Worm (Caenorhabditis elegans): Measurements from ENCODE around the gene nhr-103.
A peak's percentile ranks its signal among the peaks of the same experiment; 100 is the strongest.

Gene nhr-103

DNA sequence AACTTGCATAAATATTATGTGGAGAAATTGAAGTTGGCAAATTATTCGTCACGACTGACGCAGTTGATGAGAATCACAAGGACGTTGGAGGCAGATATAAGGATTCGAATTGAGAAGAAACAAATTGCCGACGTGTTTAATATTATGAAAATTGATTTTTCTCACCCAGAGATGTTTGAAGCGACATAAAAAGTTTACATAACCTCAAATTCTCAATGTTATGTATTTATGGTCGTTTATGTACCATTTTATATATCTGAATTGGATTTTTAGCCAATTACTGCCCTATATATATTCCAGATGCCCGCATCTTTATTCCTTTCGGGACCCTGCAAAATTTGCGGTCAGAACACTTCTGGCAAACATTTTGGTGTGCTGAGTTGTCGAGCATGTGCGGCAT, 3.6 kb downstream of the nhr-103 start, which contains the start of gene nhr-126:
Gene nhr-126, plus strand, starts transcription at position 301 of the 400 bp plus-strand sequence.
- TF ChIP-seq F13H6.1 (tag; optimal IDR thresholded peaks at IDR 0.05) = no peak
- TF ChIP-seq nhr-237 (tag; optimal IDR thresholded peaks at IDR 0.05) = no peak
- TF ChIP-seq nhr-21 (tag; optimal IDR thresholded peaks at IDR 0.05) = no peak
- no peak for TF ChIP-seq ama-1 (optimal IDR thresholded peaks at IDR 0.05)
- no peak for TF ChIP-seq lin-13 (GFP tag; optimal IDR thresholded peaks at IDR 0.05)
- no peak for TF ChIP-seq blmp-1 (tag; optimal IDR thresholded peaks at IDR 0.05; ENCODE audit: insufficient read depth)
- no peak for TF ChIP-seq ceh-16 (tag; optimal IDR thresholded peaks at IDR 0.05)

DNA sequence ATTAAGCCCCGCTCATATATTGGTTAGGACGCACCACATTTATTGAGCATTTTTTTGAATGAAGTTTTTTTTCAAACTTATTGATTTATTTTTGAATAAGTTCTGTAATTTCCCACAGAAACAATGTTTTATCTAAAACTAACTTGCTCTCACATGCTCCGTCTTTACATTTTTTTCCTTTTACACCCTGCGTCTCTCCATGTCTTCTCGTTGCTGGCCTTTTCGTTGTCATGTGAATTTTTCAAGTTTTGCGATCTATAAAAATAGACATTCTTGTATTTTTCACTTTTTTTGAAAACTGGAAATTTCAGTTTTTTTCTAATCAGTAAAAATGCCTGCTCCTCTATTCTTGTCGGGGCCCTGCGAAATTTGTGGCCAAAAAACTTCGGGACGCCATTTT, 5.7 kb downstream of the nhr-103 start, which contains the start of gene nhr-134:
Gene nhr-134, plus strand, starts transcription at position 312 of the 400 bp plus-strand sequence.
- TF ChIP-seq C34F6.9 (tag; optimal IDR thresholded peaks at IDR 0.05) (peak; percentile 34), egl-27 (tag; optimal IDR thresholded peaks at IDR 0.05) (no peak), mdl-1 (tag; optimal IDR thresholded peaks at IDR 0.05) (no peak), crh-2 (tag; optimal IDR thresholded peaks at IDR 0.05) (peak; percentile 38), fos-1 (tag; optimal IDR thresholded peaks at IDR 0.05) (peak; percentile 4)

DNA sequence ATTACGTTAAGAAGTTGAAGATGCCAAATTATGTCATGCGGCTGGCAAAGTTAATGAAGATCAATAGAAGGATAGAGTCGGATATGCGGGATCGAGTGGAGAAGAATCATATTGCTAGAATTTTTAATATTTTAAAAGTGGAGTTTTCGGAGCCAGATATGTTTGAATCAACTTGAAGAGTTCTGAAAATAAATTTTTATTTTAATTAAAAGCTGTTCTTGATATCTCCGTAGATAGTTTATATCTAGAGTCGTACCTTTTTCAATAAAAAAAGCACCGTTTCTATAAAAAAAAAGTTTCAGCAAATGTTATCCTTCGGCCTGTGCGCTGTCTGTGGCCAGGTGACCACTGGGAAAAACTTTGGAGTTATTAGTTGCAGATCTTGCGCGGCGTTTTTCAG, 7.9 kb downstream of the nhr-103 start, which contains the start of gene nhr-96:
Gene nhr-96, plus strand, starts transcription at position 301 of the 400 bp plus-strand sequence.
- TF ChIP-seq gmeb-1 (tag; optimal IDR thresholded peaks at IDR 0.05) (no peak), nhr-21 (tag; optimal IDR thresholded peaks at IDR 0.05) (no peak), ceh-16 (tag; optimal IDR thresholded peaks at IDR 0.05) (no peak)

DNA sequence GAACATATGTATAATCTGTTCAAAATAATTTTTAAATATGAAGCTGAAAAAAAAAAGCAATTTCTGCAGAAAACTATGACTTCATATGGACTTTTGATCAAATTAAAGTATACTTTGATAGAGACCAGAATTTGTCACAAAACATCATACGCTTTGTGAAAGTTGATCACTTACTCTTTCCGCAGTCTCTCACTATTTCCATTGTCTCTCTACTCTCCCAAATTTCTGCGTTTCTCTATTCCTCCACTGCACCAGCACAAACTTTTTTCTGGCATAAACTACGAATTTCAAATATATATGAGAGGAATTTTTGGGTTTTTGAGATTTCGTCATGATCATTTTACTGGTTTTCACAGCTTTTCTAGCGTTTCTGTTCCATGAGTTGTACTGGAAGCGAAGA, 10.6 kb downstream of the nhr-103 start, which contains the start of gene cyp-33C4:
Gene cyp-33C4, plus strand, starts transcription at position 293 of the 400 bp plus-strand sequence.
- TF ChIP-seq mab-5 (tag; optimal IDR thresholded peaks at IDR 0.05) = no peak
- peak; percentile 34 for TF ChIP-seq unc-55 (GFP tag; optimal IDR thresholded peaks at IDR 0.05)
- TF ChIP-seq aly-2 (tag; optimal IDR thresholded peaks at IDR 0.05) = no peak
- TF ChIP-seq nhr-11 (tag; optimal IDR thresholded peaks at IDR 0.05) = no peak
- peak; percentile 32 for TF ChIP-seq sma-9 (GFP tag; optimal IDR thresholded peaks at IDR 0.05)
- TF ChIP-seq sma-9 (tag; optimal IDR thresholded peaks at IDR 0.05) = no peak
- no peak for TF ChIP-seq mbf-1 (tag; optimal IDR thresholded peaks at IDR 0.05)
- TF ChIP-seq elt-3 (tag; optimal IDR thresholded peaks at IDR 0.05) = no peak
- peak; percentile 28 for TF ChIP-seq C34F6.9 (tag; optimal IDR thresholded peaks at IDR 0.05)
- TF ChIP-seq alr-1 (tag; optimal IDR thresholded peaks at IDR 0.05) = no peak
- TF ChIP-seq egl-27 (tag; optimal IDR thresholded peaks at IDR 0.05) = no peak
- TF ChIP-seq nhr-12 (tag; optimal IDR thresholded peaks at IDR 0.05) = no peak
- TF ChIP-seq peb-1 (tag; optimal IDR thresholded peaks at IDR 0.05) = no peak
- TF ChIP-seq sem-4 (tag; optimal IDR thresholded peaks at IDR 0.05) = no peak
- TF ChIP-seq dmd-4 (tag; optimal IDR thresholded peaks at IDR 0.05) = no peak
- TF ChIP-seq unc-39 (tag; optimal IDR thresholded peaks at IDR 0.05) = no peak
- no peak for TF ChIP-seq lsy-2 (tag; optimal IDR thresholded peaks at IDR 0.05)
- TF ChIP-seq lin-13 (GFP tag; optimal IDR thresholded peaks at IDR 0.05) = no peak
- TF ChIP-seq unc-62 (GFP tag; optimal IDR thresholded peaks at IDR 0.05) = no peak
- TF ChIP-seq nhr-129 (tag; optimal IDR thresholded peaks at IDR 0.05) = peak; percentile 7
- no peak for TF ChIP-seq crh-2 (tag; optimal IDR thresholded peaks at IDR 0.05)
- peak; percentile 3 for TF ChIP-seq gmeb-1 (tag; optimal IDR thresholded peaks at IDR 0.05)
- no peak for TF ChIP-seq R02D3.7 (tag; optimal IDR thresholded peaks at IDR 0.05)
- TF ChIP-seq nhr-21 (tag; optimal IDR thresholded peaks at IDR 0.05) = no peak
- TF ChIP-seq ceh-16 (tag; optimal IDR thresholded peaks at IDR 0.05) = no peak
- TF ChIP-seq F13H6.1 (tag; optimal IDR thresholded peaks at IDR 0.05) = no peak
- no peak for TF ChIP-seq nhr-77 (tag; optimal IDR thresholded peaks at IDR 0.05)
- TF ChIP-seq elt-1 (tag; optimal IDR thresholded peaks at IDR 0.05) = no peak
- TF ChIP-seq fos-1 (tag; optimal IDR thresholded peaks at IDR 0.05) = peak; percentile 31
- no peak for TF ChIP-seq ceh-82 (tag; optimal IDR thresholded peaks at IDR 0.05)

DNA sequence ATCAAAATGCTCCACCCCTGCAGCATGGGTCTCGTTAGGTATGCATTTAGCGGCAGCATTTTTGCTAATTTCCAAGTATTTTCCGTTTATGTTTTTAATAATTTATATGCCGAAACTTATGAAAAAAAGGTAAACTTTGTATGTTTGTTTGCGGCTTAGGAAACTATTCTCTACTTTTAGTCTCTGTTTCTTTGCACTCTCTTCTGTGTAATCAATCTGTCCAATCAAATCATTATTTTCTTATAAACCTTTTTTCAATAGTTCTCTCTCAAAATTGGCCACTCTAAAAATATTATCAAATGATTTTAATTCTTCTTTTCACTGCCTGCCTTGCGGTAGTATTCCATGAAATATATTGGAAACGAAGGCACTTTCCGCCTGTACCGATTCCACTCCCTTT, 12.8 kb downstream of the nhr-103 start:
- TF ChIP-seq ZK546.5 (tag; optimal IDR thresholded peaks at IDR 0.05) (no peak), peb-1 (tag; optimal IDR thresholded peaks at IDR 0.05) (no peak), gmeb-1 (tag; optimal IDR thresholded peaks at IDR 0.05) (peak; percentile 16)
